Fruit fly (Drosophila melanogaster) whole organism, embryonic: ENCODE measurements around the gene UBL3.
A peak's percentile ranks its signal among the peaks of the same experiment; 100 is the strongest.

Experiments used
- BEAF-32 ChIP-seq: fragments of 200-800 bp; sonication (Bioruptor generic); optimal IDR thresholded peaks from 3 replicates; lab custom pipeline; 2017; ENCODE audit warnings: missing biosample characterization, missing genetic modification characterization, mild to moderate bottlenecking, moderate library complexity, missing genetic modification reagents
- Bdp1 ChIP-seq: fragments of 200-800 bp; sonication (Bioruptor generic); optimal IDR thresholded peaks from 3 replicates; lab custom pipeline; 2016; ENCODE audit warnings: missing biosample characterization, missing genetic modification characterization
- BtbVII ChIP-seq: fragments of 200-800 bp; sonication (Bioruptor generic); optimal IDR thresholded peaks from 3 replicates; lab custom pipeline; 2017; ENCODE audit warnings: missing biosample characterization, mild to moderate bottlenecking, missing genetic modification characterization
- CG1024 ChIP-seq: fragments of 200-800 bp; sonication (Bioruptor generic); IDR thresholded peaks from 2 replicates; pipeline ENCODE4 v1.3.6; 2022; ENCODE audit warnings: missing biosample characterization, missing genetic modification characterization
- CG11398 ChIP-seq: fragments of 200-800 bp; sonication (Bioruptor generic); optimal IDR thresholded peaks from 2 replicates; lab custom pipeline; 2016; ENCODE audit warnings: missing biosample characterization, missing genetic modification characterization
- CG12659 ChIP-seq: fragments of 200-800 bp; sonication (Bioruptor generic); optimal IDR thresholded peaks from 3 replicates; lab custom pipeline; 2017; ENCODE audit warnings: mild to moderate bottlenecking, missing biosample characterization, missing genetic modification reagents, missing genetic modification characterization
- CG12769 ChIP-seq: fragments of 200-800 bp; sonication (Bioruptor generic); optimal IDR thresholded peaks from 2 replicates; lab custom pipeline; 2019; ENCODE audit warnings: missing biosample characterization, mild to moderate bottlenecking, missing genetic modification characterization, moderate library complexity
- CG14710 ChIP-seq: fragments of 200-800 bp; sonication (Bioruptor generic); optimal IDR thresholded peaks from 3 replicates; lab custom pipeline; 2019; ENCODE audit warnings: missing biosample characterization, mild to moderate bottlenecking, missing genetic modification characterization, moderate library complexity
- CG15479 ChIP-seq: fragments of 200-800 bp; sonication (Bioruptor generic); optimal IDR thresholded peaks from 3 replicates; lab custom pipeline; 2019; ENCODE audit warnings: missing biosample characterization, mild to moderate bottlenecking, missing genetic modification characterization, moderate library complexity
- CG15601 ChIP-seq: fragments of 200-800 bp; sonication (Bioruptor generic); optimal IDR thresholded peaks from 3 replicates; lab custom pipeline; 2019; ENCODE audit warnings: missing biosample characterization, mild to moderate bottlenecking, missing genetic modification characterization, moderate library complexity
- CG1602 ChIP-seq: fragments of 200-800 bp; sonication (Bioruptor generic); optimal IDR thresholded peaks from 3 replicates; lab custom pipeline; 2016; ENCODE audit warnings: missing biosample characterization, missing genetic modification characterization
- CG17328 ChIP-seq: fragments of 200-800 bp; sonication (Bioruptor generic); IDR thresholded peaks from 2 replicates; pipeline ENCODE4 v1.3.6; 2022; ENCODE audit warnings: missing biosample characterization, missing genetic modification characterization
- CG17829 ChIP-seq: fragments of 200-800 bp; optimal IDR thresholded peaks from 2 replicates; lab custom pipeline; 2019; ENCODE audit warnings: missing biosample characterization, mild to moderate bottlenecking, missing genetic modification characterization, moderate library complexity
- CG18011 ChIP-seq: fragments of 200-800 bp; sonication (Bioruptor generic); optimal IDR thresholded peaks from 2 replicates; lab custom pipeline; 2017; ENCODE audit warnings: missing biosample characterization, missing genetic modification characterization, mild to moderate bottlenecking, moderate library complexity, missing genotype
- CG18476 ChIP-seq: fragments of 200-800 bp; sonication (Bioruptor generic); optimal IDR thresholded peaks from 2 replicates; lab custom pipeline; 2016; ENCODE audit warnings: missing biosample characterization, mild to moderate bottlenecking, missing genetic modification characterization
- CG30403 ChIP-seq: fragments of 200-800 bp; sonication (Bioruptor generic); optimal IDR thresholded peaks from 3 replicates; lab custom pipeline; 2016; ENCODE audit warnings: missing biosample characterization, missing genetic modification characterization
- CG31365 ChIP-seq: fragments of 200-800 bp; sonication (Bioruptor generic); optimal IDR thresholded peaks from 2 replicates; lab custom pipeline; 2018; ENCODE audit warnings: missing biosample characterization, mild to moderate bottlenecking, missing genetic modification characterization
- CG34376 ChIP-seq: fragments of 200-800 bp; sonication (Bioruptor generic); optimal IDR thresholded peaks from 2 replicates; lab custom pipeline; 2018; ENCODE audit warnings: missing biosample characterization, mild to moderate bottlenecking, missing genetic modification characterization
- CG4282 ChIP-seq: fragments of 200-800 bp; sonication (Bioruptor generic); optimal IDR thresholded peaks from 2 replicates; lab custom pipeline; 2016; ENCODE audit warnings: missing biosample characterization, missing genetic modification characterization
- CG4404 ChIP-seq: fragments of 200-800 bp; sonication (Bioruptor generic); IDR thresholded peaks from 2 replicates; pipeline ENCODE4 v1.3.6; 2022; ENCODE audit warnings: missing biosample characterization, missing genetic modification characterization
- CG7556 ChIP-seq: fragments of 200-800 bp; sonication (Bioruptor generic); optimal IDR thresholded peaks from 2 replicates; lab custom pipeline; 2017; ENCODE audit warnings: missing biosample characterization, mild to moderate bottlenecking, missing genetic modification characterization
- CG9215 ChIP-seq: fragments of 200-800 bp; sonication (Bioruptor generic); IDR thresholded peaks from 2 replicates; pipeline ENCODE4 v1.3.6; 2022; ENCODE audit warnings: missing biosample characterization, missing genetic modification characterization
- CG9876 ChIP-seq: fragments of 200-800 bp; sonication (Bioruptor generic); optimal IDR thresholded peaks from 2 replicates; lab custom pipeline; 2016; ENCODE audit warnings: missing biosample characterization, missing genetic modification characterization
- CHES-1-like ChIP-seq: fragments of 200-800 bp; sonication (Bioruptor generic); optimal IDR thresholded peaks from 2 replicates; lab custom pipeline; 2016; ENCODE audit warnings: missing biosample characterization, missing genetic modification characterization
- CrebB ChIP-seq: fragments of 200-800 bp; sonication (Bioruptor generic); optimal IDR thresholded peaks from 3 replicates; lab custom pipeline; 2018; ENCODE audit warnings: missing biosample characterization, mild to moderate bottlenecking, missing genetic modification characterization
- Dfd ChIP-seq, 2 experiments: fragments of >200 bp; optimal IDR thresholded peaks; 2 replicates each; lab custom pipeline; 2017; ENCODE audit warnings: missing biosample characterization in 2 of 2, missing genetic modification characterization in 2 of 2
- GATAe ChIP-seq: fragments of 200-800 bp; sonication (Bioruptor generic); conservative IDR thresholded peaks from 2 replicates; pipeline ENCODE4 v1.3.6; 2022; ENCODE audit warnings: missing biosample characterization, missing genetic modification characterization
- H2.0 ChIP-seq: fragments of 200-800 bp; sonication (Bioruptor generic); IDR thresholded peaks from 2 replicates; pipeline ENCODE4 v1.3.6; 2022; ENCODE audit warnings: missing biosample characterization, missing genetic modification characterization
- HmgZ ChIP-seq: fragments of 200-800 bp; sonication (Bioruptor generic); optimal IDR thresholded peaks from 2 replicates; lab custom pipeline; 2018; ENCODE audit warnings: missing biosample characterization, mild to moderate bottlenecking, missing genetic modification characterization
- Nf-YC ChIP-seq: fragments of 200-800 bp; optimal IDR thresholded peaks from 3 replicates; lab custom pipeline; 2019; ENCODE audit warnings: missing biosample characterization, mild to moderate bottlenecking, missing genetic modification characterization, moderate library complexity
- Taf1 ChIP-seq: fragments of 200-800 bp; sonication (Bioruptor generic); IDR thresholded peaks from 2 replicates; pipeline ENCODE4 v1.3.6; 2022; ENCODE audit warnings: missing biosample characterization, missing genetic modification characterization
- YL-1 ChIP-seq: fragments of 200-800 bp; sonication (Bioruptor generic); optimal IDR thresholded peaks from 3 replicates; lab custom pipeline; 2017; ENCODE audit warnings: missing biosample characterization, mild to moderate bottlenecking, missing genetic modification characterization
- chif ChIP-seq, 2 experiments: fragments of 200-800 bp; sonication (Bioruptor generic); optimal IDR thresholded peaks; 3 replicates each; lab custom pipeline; 2016; ENCODE audit warnings: missing biosample characterization in 2 of 2, missing genetic modification characterization in 2 of 2
- danr ChIP-seq: fragments of 200-800 bp; sonication (Bioruptor generic); IDR thresholded peaks from 2 replicates; pipeline ENCODE4 v1.3.6; 2022; ENCODE audit warnings: missing biosample characterization, missing genetic modification characterization
- en ChIP-seq: fragments of 200-800 bp; sonication (Bioruptor generic); optimal IDR thresholded peaks from 2 replicates; lab custom pipeline; 2016; ENCODE audit warnings: missing biosample characterization, missing genetic modification characterization
- eyg ChIP-seq: fragments of 200-800 bp; sonication (Bioruptor generic); optimal IDR thresholded peaks from 3 replicates; lab custom pipeline; 2016; ENCODE audit warnings: missing biosample characterization, missing genetic modification characterization
- fru ChIP-seq: fragments of >200 bp; optimal IDR thresholded peaks from 2 replicates; lab custom pipeline; 2017
- gfzf ChIP-seq: fragments of 200-800 bp; sonication (Bioruptor generic); optimal IDR thresholded peaks from 2 replicates; lab custom pipeline; 2016; ENCODE audit warnings: missing biosample characterization, mild to moderate bottlenecking, missing genetic modification characterization, moderate library complexity
- lmd ChIP-seq: fragments of 200-800 bp; sonication (Bioruptor generic); IDR thresholded peaks from 2 replicates; pipeline ENCODE4 v1.3.6; 2022; ENCODE audit warnings: missing biosample characterization, missing genetic modification characterization
- nom ChIP-seq: fragments of 200-800 bp; sonication (Bioruptor generic); optimal IDR thresholded peaks from 2 replicates; lab custom pipeline; 2017; ENCODE audit warnings: missing biosample characterization, missing genetic modification characterization, mild to moderate bottlenecking, moderate library complexity, missing genetic modification reagents
- pan ChIP-seq, 4 experiments: fragments of >200 bp in 3 of 4; fragments of 200-800 bp in 1 of 4; sonication (Bioruptor generic) in 1 of 4; optimal IDR thresholded peaks in 3 of 4; IDR thresholded peaks in 1 of 4; 2 replicates each; pipeline versions ENCODE4 v1.3.6 to Lab custom; 2017 to 2022; ENCODE audit warnings: missing biosample characterization in 2 of 4, missing genetic modification characterization in 2 of 4, mixed read lengths in 1 of 4
- pnt ChIP-seq: fragments of 200-800 bp; sonication (Bioruptor generic); optimal IDR thresholded peaks from 3 replicates; lab custom pipeline; 2016; ENCODE audit warnings: missing biosample characterization, missing genetic modification characterization
- sc ChIP-seq, 3 experiments: fragments of >200 bp in 2 of 3; fragments of 200-800 bp in 1 of 3; sonication (Bioruptor generic) in 1 of 3; optimal IDR thresholded peaks; 2 replicates in 2 of 3; 3 replicates in 1 of 3; lab custom pipeline; 2017; ENCODE audit warnings: mild to moderate bottlenecking in 1 of 3, missing biosample characterization in 1 of 3, missing genetic modification characterization in 1 of 3, missing genetic modification reagents in 1 of 3
- sd ChIP-seq: fragments of 200-800 bp; sonication (Bioruptor generic); optimal IDR thresholded peaks from 3 replicates; lab custom pipeline; 2018; ENCODE audit warnings: missing biosample characterization, mild to moderate bottlenecking, missing genetic modification characterization, moderate library complexity
- sima ChIP-seq: fragments of 200-800 bp; sonication (Bioruptor generic); optimal IDR thresholded peaks from 2 replicates; lab custom pipeline; 2016; ENCODE audit warnings: missing biosample characterization, missing genetic modification characterization
- slbo ChIP-seq: fragments of 200-800 bp; sonication (Bioruptor generic); IDR thresholded peaks from 2 replicates; pipeline ENCODE4 v1.3.6; 2022; ENCODE audit warnings: missing biosample characterization, missing genetic modification characterization
- sug ChIP-seq: fragments of 200-800 bp; optimal IDR thresholded peaks from 2 replicates; lab custom pipeline; 2019; ENCODE audit warnings: missing biosample characterization, mild to moderate bottlenecking, missing genetic modification characterization, moderate library complexity
- usp ChIP-seq: fragments of >200 bp; optimal IDR thresholded peaks from 2 replicates; lab custom pipeline; 2017; ENCODE audit warnings: missing biosample characterization, missing genetic modification characterization
- zen ChIP-seq: fragments of 200-800 bp; sonication (Bioruptor generic); optimal IDR thresholded peaks from 3 replicates; lab custom pipeline; 2018; ENCODE audit warnings: missing biosample characterization, mild to moderate bottlenecking, missing genetic modification characterization, moderate library complexity

The UBL3 gene

dm6 chrX:15852815-15853542 is at the start of gene UBL3, which contains the start of gene CG15914:
Gene UBL3, minus strand, starts transcription at chrX:15853175.
Gene CG15914, plus strand, starts transcription at chrX:15853421.
- TF ChIP-seq BtbVII (GFP tag; lab: Kevin White, UChicago) (no peak), CG4282 (GFP tag; lab: Kevin White, UChicago) (no peak), Dfd (GFP tag; optimal IDR thresholded peaks at IDR 0.05; lab: Kevin White, UChicago) (no peak), CG18476 (GFP tag; lab: Kevin White, UChicago) (no peak), fru (lab: Kevin White, UChicago) (no peak), CG15601 (tag; lab: Kevin White, UChicago) (no peak), CG11398 (GFP tag; lab: Kevin White, UChicago) (no peak), CG12769 (tag; lab: Kevin White, UChicago) (no peak), CG17328 (GFP tag; lab: Robert Waterston, UW) (no peak), Taf1 (GFP tag; lab: Robert Waterston, UW) (no peak), CG14710 (peak; percentile 72), CG30403 (GFP tag; lab: Kevin White, UChicago) (peak; percentile 10), GATAe (GFP tag; lab: Robert Waterston, UW) (no peak), pnt (GFP tag; lab: Kevin White, UChicago) (no peak), CG31365 (tag; lab: Kevin White, UChicago) (no peak), sc (optimal IDR thresholded peaks at IDR 0.05; lab: Kevin White, UChicago) (no peak), sc (GFP tag; optimal IDR thresholded peaks at IDR 0.05; lab: Kevin White, UChicago) (no peak), H2.0 (GFP tag; lab: Robert Waterston, UW) (no peak), gfzf (GFP tag; lab: Kevin White, UChicago) (peak; percentile 81), CHES-1-like (no peak), lmd (GFP tag; lab: Robert Waterston, UW) (no peak), CG17829 (peak; percentile 36), pan (optimal IDR thresholded peaks at IDR 0.05; lab: Kevin White, UChicago) (no peak), pan (GFP tag; optimal IDR thresholded peaks at IDR 0.05 in 1 of 2, IDR thresholded peaks at IDR 0.05 in 1 of 2) (no peak), zen (tag; lab: Kevin White, UChicago) (peak; percentile 9), en (GFP tag; lab: Kevin White, UChicago) (no peak), CG9876 (GFP tag; lab: Kevin White, UChicago) (no peak), slbo (GFP tag; lab: Robert Waterston, UW) (no peak), Bdp1 (no peak), usp (GFP tag; lab: Kevin White, UChicago) (no peak), CG15479 (GFP tag; lab: Kevin White, UChicago) (peak; percentile 98), CG1602 (GFP tag; lab: Kevin White, UChicago) (no peak), chif (GFP tag; optimal IDR thresholded peaks at IDR 0.05; lab: Kevin White, UChicago) (no peak), CG9215 (GFP tag; lab: Robert Waterston, UW) (no peak), CG7556 (no peak), sug (tag; lab: Kevin White, UChicago) (peak; percentile 30), CG4404 (GFP tag; lab: Robert Waterston, UW) (no peak), CG18011 (GFP tag; lab: Kevin White, UChicago) (no peak), CrebB (tag; lab: Kevin White, UChicago) (no peak), YL-1 (GFP tag; lab: Kevin White, UChicago) (peak; percentile 51), CG1024 (GFP tag; lab: Robert Waterston, UW) (no peak), danr (GFP tag; lab: Robert Waterston, UW) (no peak), CG34376 (GFP tag; lab: Kevin White, UChicago) (peak; percentile 13), BEAF-32 (GFP tag; lab: Kevin White, UChicago) (peak; percentile 57), eyg (GFP tag; lab: Kevin White, UChicago) (no peak), nom (GFP tag; lab: Kevin White, UChicago) (peak; percentile 15), sd (tag; lab: Kevin White, UChicago) (peak; percentile 51), CG12659 (GFP tag; lab: Kevin White, UChicago) (peak; percentile 68), HmgZ (tag; lab: Kevin White, UChicago) (peak; percentile 58), Nf-YC (tag; lab: Kevin White, UChicago) (peak; percentile 49), sima (GFP tag; lab: Kevin White, UChicago) (no peak)
